Worm (Caenorhabditis elegans) whole organism, young adult: Measurements from ENCODE around the gene sdz-37.

ENCODE experiments used
- F57A8.1 ChIP-seq: fragments of 200-800 bp; sonication (Bioruptor generic); optimal IDR thresholded peaks from 2 replicates; lab custom pipeline; 2018; ENCODE audit warnings: mild to moderate bottlenecking, missing genetic modification characterization, moderate library complexity, missing compliant biosample characterization
- F57C9.4 ChIP-seq: sonication (generic microtip); optimal IDR thresholded peaks from 2 replicates; lab custom pipeline; 2017; ENCODE audit warnings: mild to moderate bottlenecking, missing genetic modification characterization, missing compliant biosample characterization
- dpl-1 ChIP-seq: fragments of 150-350 bp; optimal IDR thresholded peaks from 2 replicates; lab custom pipeline; 2014; ENCODE audit warnings: missing biosample characterization, missing genetic modification reagents, missing genetic modification characterization
- egl-44 ChIP-seq: fragments of 200-800 bp; sonication (Bioruptor generic); IDR thresholded peaks from 2 replicates; pipeline ENCODE4 v1.3.6; 2022; ENCODE audit warnings: missing genetic modification reagents, missing genetic modification characterization, missing compliant biosample characterization
- egrh-3 ChIP-seq: fragments of 200-800 bp; sonication (Bioruptor generic); IDR thresholded peaks from 2 replicates; pipeline ENCODE4 v1.3.6; 2022; ENCODE audit warnings: missing genetic modification reagents, missing genetic modification characterization, missing compliant biosample characterization
- nhr-80 ChIP-seq: sonication (generic microtip); optimal IDR thresholded peaks from 2 replicates; lab custom pipeline; 2016; ENCODE audit warnings: missing genetic modification characterization, missing compliant biosample characterization
- ztf-26 ChIP-seq: sonication (generic microtip); optimal IDR thresholded peaks from 2 replicates; lab custom pipeline; 2017; ENCODE audit warnings: missing genetic modification characterization, missing compliant biosample characterization
- ztf-28 ChIP-seq: fragments of 200-800 bp; sonication (Bioruptor generic); IDR thresholded peaks from 2 replicates; pipeline ENCODE4 v1.3.6; 2022; ENCODE audit warnings: missing genetic modification reagents, missing genetic modification characterization, missing compliant biosample characterization

DNA sequence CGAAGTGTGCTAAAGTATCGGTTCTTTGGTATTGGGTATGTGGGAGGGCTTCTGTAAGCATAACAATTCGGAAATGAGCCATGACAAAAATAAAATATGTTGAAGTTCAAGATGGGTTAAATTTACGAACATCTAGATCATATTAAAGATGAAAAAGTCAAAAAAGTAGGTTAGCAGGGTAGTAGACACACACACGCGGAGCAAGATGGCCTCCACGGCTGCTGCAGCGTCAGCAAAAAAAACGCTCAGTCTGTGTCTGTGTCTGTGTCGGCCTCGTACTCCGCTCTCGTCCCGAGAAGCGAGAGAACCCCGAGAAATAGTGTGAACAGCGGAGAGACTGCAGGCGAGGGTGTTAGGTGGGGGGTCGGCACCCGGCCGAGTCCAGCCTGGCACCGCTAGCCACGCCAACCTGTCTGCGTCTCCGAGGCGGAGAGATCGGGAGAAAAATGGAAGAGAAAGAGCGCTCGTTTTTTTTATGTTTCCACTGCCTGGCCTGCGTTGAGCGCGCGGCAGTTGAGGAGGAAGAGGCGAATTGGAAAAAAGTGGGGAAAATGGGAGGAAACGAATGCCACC is 37.9 kb downstream of the sdz-37 start, which contains the start of gene myrf-1:
- TF ChIP-seq egl-44: no peak; the same call in 1 of the 2 replicates
- no peak for TF ChIP-seq dpl-1 (GFP tag; lab: Kevin White, UChicago)
- TF ChIP-seq F57C9.4 (tag; lab: Kevin White, UChicago): no peak
- TF ChIP-seq F57A8.1 (GFP tag; lab: Kevin White, UChicago): peak; percentile 5
- TF ChIP-seq nhr-80 (tag; lab: Kevin White, UChicago): peak; percentile 91
- no peak for TF ChIP-seq ztf-28 (GFP tag; lab: Robert Waterston, UW)
- peak; percentile 33 for TF ChIP-seq ztf-26 (tag; lab: Kevin White, UChicago)
- peak; percentile 97 for TF ChIP-seq egrh-3 (GFP tag; lab: Robert Waterston, UW)
